Worm (Caenorhabditis elegans): ENCODE measurements around the gene fbxb-118.

The fbxb-118 gene

ce11 chrII:4063997-4064396 lies at the start of gene fbxb-118:
Gene fbxb-118, minus strand, starts transcription at chrII:4064097.
- TF ChIP-seq F13H6.1 (tag; optimal IDR thresholded peaks at IDR 0.05) (no peak), ama-1 (optimal IDR thresholded peaks at IDR 0.05) (no peak), lin-11 (tag; optimal IDR thresholded peaks at IDR 0.05) (no peak), nhr-6 (tag; optimal IDR thresholded peaks at IDR 0.05) (no peak), ztf-11 (tag; optimal IDR thresholded peaks at IDR 0.05) (no peak), nhr-129 (tag; optimal IDR thresholded peaks at IDR 0.05) (no peak), lin-13 (GFP tag; optimal IDR thresholded peaks at IDR 0.05) (no peak)

ce11 chrII:4107196-4107595 lies 43.3 kb upstream of the fbxb-118 start:
- TF ChIP-seq egl-27 (tag; optimal IDR thresholded peaks at IDR 0.05) (no peak), zag-1 (tag; optimal IDR thresholded peaks at IDR 0.05) (no peak), lin-39 (tag; optimal IDR thresholded peaks at IDR 0.05) (no peak), fos-1 (tag; optimal IDR thresholded peaks at IDR 0.05) (no peak), ztf-4 (tag; optimal IDR thresholded peaks at IDR 0.05) (no peak), mdl-1 (tag; optimal IDR thresholded peaks at IDR 0.05) (no peak), lin-11 (tag; optimal IDR thresholded peaks at IDR 0.05) (no peak), ceh-16 (tag; optimal IDR thresholded peaks at IDR 0.05) (no peak), R02D3.7 (tag; optimal IDR thresholded peaks at IDR 0.05) (no peak)

ce11 chrII:4102723-4103122 lies 38.8 kb upstream of the fbxb-118 start:
- TF ChIP-seq mbf-1 (tag; optimal IDR thresholded peaks at IDR 0.05) (no peak), lin-13 (GFP tag; optimal IDR thresholded peaks at IDR 0.05) (no peak), peb-1 (tag; optimal IDR thresholded peaks at IDR 0.05) (no peak), aly-2 (tag; optimal IDR thresholded peaks at IDR 0.05) (no peak), ztf-1 (GFP tag; conservative IDR thresholded peaks at IDR 0.05) (no peak), ZK546.5 (tag; optimal IDR thresholded peaks at IDR 0.05) (no peak)

- no peak for TF ChIP-seq mdl-1 (tag; optimal IDR thresholded peaks at IDR 0.05)
- no peak for TF ChIP-seq elt-1 (tag; optimal IDR thresholded peaks at IDR 0.05)
- TF ChIP-seq ceh-82 (tag; optimal IDR thresholded peaks at IDR 0.05) = no peak
- no peak for TF ChIP-seq nhr-129 (tag; optimal IDR thresholded peaks at IDR 0.05)
- no peak for TF ChIP-seq lin-11 (tag; optimal IDR thresholded peaks at IDR 0.05)
- no peak for TF ChIP-seq F13H6.1 (tag; optimal IDR thresholded peaks at IDR 0.05)
- no peak for TF ChIP-seq ceh-16 (tag; optimal IDR thresholded peaks at IDR 0.05)
- no peak for TF ChIP-seq unc-39 (tag; optimal IDR thresholded peaks at IDR 0.05)
- no peak for TF ChIP-seq elt-3 (tag; optimal IDR thresholded peaks at IDR 0.05)
- TF ChIP-seq ztf-4 (tag; optimal IDR thresholded peaks at IDR 0.05) = no peak
- TF ChIP-seq crh-2 (tag; optimal IDR thresholded peaks at IDR 0.05) = no peak
- TF ChIP-seq nhr-12 (tag; optimal IDR thresholded peaks at IDR 0.05) = no peak
- no peak for TF ChIP-seq nhr-25 (tag; optimal IDR thresholded peaks at IDR 0.05)
Observed at ce11 chrII:4100485-4100884, 36.6 kb upstream of the fbxb-118 start, which contains the start of gene rhgf-2. Gene rhgf-2, plus strand, starts transcription at chrII:4100785.

- TF ChIP-seq zag-1 (tag; optimal IDR thresholded peaks at IDR 0.05) (no peak), ama-1 (optimal IDR thresholded peaks at IDR 0.05) (no peak), lin-13 (GFP tag; optimal IDR thresholded peaks at IDR 0.05) (no peak), ztf-4 (tag; optimal IDR thresholded peaks at IDR 0.05) (no peak), nhr-10 (tag; optimal IDR thresholded peaks at IDR 0.05) (no peak), blmp-1 (tag; optimal IDR thresholded peaks at IDR 0.05; ENCODE audit: insufficient read depth) (no peak), elt-1 (tag; optimal IDR thresholded peaks at IDR 0.05) (no peak), nhr-6 (tag; optimal IDR thresholded peaks at IDR 0.05) (no peak), nhr-23 (tag; optimal IDR thresholded peaks at IDR 0.05) (no peak), snpc-4 (tag; optimal IDR thresholded peaks at IDR 0.05) (no peak), unc-39 (tag; optimal IDR thresholded peaks at IDR 0.05) (no peak), mdl-1 (tag; optimal IDR thresholded peaks at IDR 0.05) (no peak), unc-62 (GFP tag; optimal IDR thresholded peaks at IDR 0.05) (no peak), fos-1 (tag; optimal IDR thresholded peaks at IDR 0.05) (no peak), lin-39 (tag; optimal IDR thresholded peaks at IDR 0.05) (no peak), elt-3 (tag; optimal IDR thresholded peaks at IDR 0.05) (no peak), sem-4 (tag; optimal IDR thresholded peaks at IDR 0.05) (no peak), nhr-237 (tag; optimal IDR thresholded peaks at IDR 0.05) (no peak), sma-9 (GFP tag; optimal IDR thresholded peaks at IDR 0.05) (no peak), sma-9 (tag; optimal IDR thresholded peaks at IDR 0.05) (no peak), C34F6.9 (tag; optimal IDR thresholded peaks at IDR 0.05) (no peak)
Observed at ce11 chrII:4098759-4099158, 34.9 kb upstream of the fbxb-118 start.
